Fruit fly (Drosophila melanogaster): ENCODE data around the gene Smg6.

DNA sequence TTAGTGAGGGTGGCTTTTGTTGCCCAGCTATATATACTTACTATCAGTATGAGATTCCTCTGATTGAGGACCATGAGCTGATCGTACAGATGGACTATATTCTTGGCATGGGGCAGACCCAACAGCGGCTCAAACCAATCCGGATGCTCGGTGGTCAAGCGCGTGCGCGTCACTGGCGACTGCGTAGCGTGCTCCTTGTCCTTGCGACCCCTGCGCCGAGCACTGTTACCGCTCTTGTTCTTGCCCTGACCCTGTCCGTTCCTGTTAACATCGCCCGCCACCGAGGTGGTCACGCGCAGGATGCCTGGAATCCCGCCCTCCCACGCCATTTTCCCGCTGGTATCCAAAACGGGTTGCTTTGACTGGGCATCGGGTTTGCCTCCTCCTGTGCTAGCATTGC is 579 bp downstream of the Smg6 start:
- TF ChIP-seq CG15479 (GFP tag; optimal IDR thresholded peaks at IDR 0.05), result no peak
- TF ChIP-seq Aef1 (GFP tag; IDR thresholded peaks at IDR 0.05), result no peak
- TF ChIP-seq scrt (GFP tag; optimal IDR thresholded peaks at IDR 0.05), result no peak
- TF ChIP-seq Hand (GFP tag; optimal IDR thresholded peaks at IDR 0.05), result no peak
- TF ChIP-seq Stat92E (GFP tag; optimal IDR thresholded peaks at IDR 0.05), result no peak
- no peak for TF ChIP-seq ara (GFP tag; IDR thresholded peaks at IDR 0.05)
- TF ChIP-seq B-H1 (GFP tag; IDR thresholded peaks at IDR 0.05), result no peak
- no peak for TF ChIP-seq eve (GFP tag; optimal IDR thresholded peaks at IDR 0.05)
- TF ChIP-seq p53 (GFP tag; optimal IDR thresholded peaks at IDR 0.05), result no peak
- no peak for TF ChIP-seq salm (tag; optimal IDR thresholded peaks at IDR 0.05)
- TF ChIP-seq CHES-1-like (GFP tag; optimal IDR thresholded peaks at IDR 0.05), result no peak

Measured in whole organism, embryonic.